Worm (Caenorhabditis elegans): Measurements from ENCODE around the gene fem-2.

DNA sequence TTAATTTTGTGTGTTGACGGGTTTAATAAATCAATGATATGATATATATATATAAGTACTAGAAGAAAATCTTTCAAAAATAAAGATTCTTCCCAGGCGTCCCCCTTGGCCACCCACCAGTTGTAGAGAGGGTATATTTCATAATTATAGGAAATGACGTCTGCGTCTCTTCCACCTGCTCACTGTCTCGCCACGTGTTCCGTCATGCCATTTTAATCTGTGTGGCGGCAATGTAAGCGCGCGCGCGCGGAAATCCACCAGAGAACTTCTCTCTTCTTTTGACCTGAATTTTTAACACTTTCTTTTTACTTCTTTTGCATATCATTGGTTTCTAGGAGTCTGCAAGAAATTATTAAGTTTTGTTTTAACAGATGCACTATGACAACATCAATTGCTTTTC lies 19.9 kb upstream of the fem-2 start:
- no peak for TF ChIP-seq flt-1 (GFP tag; IDR thresholded peaks at IDR 0.05)
- no peak for TF ChIP-seq klf-2 (GFP tag; conservative IDR thresholded peaks at IDR 0.05)
- no peak for TF ChIP-seq med-1 (GFP tag; optimal IDR thresholded peaks at IDR 0.05; ENCODE audit: insufficient read depth)
- TF ChIP-seq tab-1 (GFP tag; IDR thresholded peaks at IDR 0.05): no peak
- TF ChIP-seq ref-1 (GFP tag; conservative IDR thresholded peaks at IDR 0.05): no peak
- TF ChIP-seq cog-1 (tag; optimal IDR thresholded peaks at IDR 0.05): no peak
- no peak for TF ChIP-seq T22C8.4 (GFP tag; IDR thresholded peaks at IDR 0.05)
